Worm (Caenorhabditis elegans) whole organism, L2 larva: ENCODE measurements around the gene C18H2.5.

Source experiments
- ama-1 ChIP-seq: fragments of 150-350 bp; optimal IDR thresholded peaks from 2 replicates; lab custom pipeline; 2018; ENCODE audit warnings: inconsistent platforms
- elt-1 ChIP-seq: fragments of 150-350 bp; optimal IDR thresholded peaks from 2 replicates; lab custom pipeline; 2014; ENCODE audit warnings: missing biosample characterization, missing genetic modification characterization
- lin-13 ChIP-seq: fragments of 150-350 bp; optimal IDR thresholded peaks from 2 replicates; lab custom pipeline; 2014; ENCODE audit warnings: missing biosample characterization, missing genetic modification reagents, missing genetic modification characterization
- nhr-11 ChIP-seq: fragments of 150-350 bp; optimal IDR thresholded peaks from 2 replicates; lab custom pipeline; 2014; ENCODE audit warnings: missing biosample characterization, missing genetic modification characterization
- snpc-4 ChIP-seq: fragments of 150-350 bp; optimal IDR thresholded peaks from 2 replicates; lab custom pipeline; 2014; ENCODE audit warnings: missing biosample characterization, missing genetic modification characterization
- unc-39 ChIP-seq: fragments of 150-350 bp; optimal IDR thresholded peaks from 2 replicates; lab custom pipeline; 2014; ENCODE audit warnings: missing biosample characterization, missing genetic modification characterization

- TF ChIP-seq nhr-11 (tag; lab: Kevin White, UChicago) (no peak), snpc-4 (tag; lab: Kevin White, UChicago) (no peak), ama-1 (lab: Kevin White, UChicago) (no peak), elt-1 (tag; lab: Kevin White, UChicago) (no peak), lin-13 (GFP tag; lab: Kevin White, UChicago) (no peak), unc-39 (tag; lab: Kevin White, UChicago) (no peak)
Observed at ce11 chrIII:7711495-7711894, 17.3 kb upstream of the C18H2.5 start.
